Worm (Caenorhabditis elegans): ENCODE measurements around the gene R07E4.3.
A peak's percentile ranks its signal among the peaks of the same experiment; 100 is the strongest.

Gene R07E4.3

DNA sequence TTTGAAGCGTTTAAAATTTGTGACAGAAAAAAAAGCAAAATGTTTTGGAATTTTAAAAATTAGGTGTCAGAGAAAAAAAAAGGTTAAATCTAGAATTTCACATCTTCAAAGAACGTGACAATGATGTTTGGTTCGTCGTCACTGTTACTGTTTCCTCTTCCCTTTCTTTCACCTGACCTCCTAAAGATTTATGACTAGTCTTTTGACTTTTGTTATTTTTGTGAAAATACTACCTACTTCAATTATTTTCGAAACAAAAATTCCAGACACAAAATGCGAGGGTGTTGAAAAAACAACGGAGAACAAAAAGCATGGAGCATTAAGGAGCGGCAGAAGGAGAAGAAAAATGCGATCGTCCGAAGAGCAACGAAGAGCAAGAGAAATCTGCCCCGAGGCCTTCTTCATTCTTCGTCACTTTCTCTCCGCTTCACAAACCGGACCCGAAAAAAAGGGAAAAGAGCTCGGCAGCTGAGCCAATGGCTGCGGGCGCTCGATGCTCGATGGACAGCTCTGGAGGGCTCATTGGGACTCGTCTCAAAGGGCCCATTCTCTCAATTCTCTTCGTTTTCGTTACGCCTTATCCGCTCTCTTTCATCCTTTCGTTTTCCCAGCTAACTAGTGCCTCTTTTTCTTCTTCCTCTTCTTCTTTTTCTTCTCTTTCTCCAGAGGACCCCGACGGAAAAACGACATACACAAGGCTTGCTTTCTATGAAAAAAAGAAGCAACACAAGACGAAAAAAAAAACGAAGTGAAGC is 23.1 kb downstream of the R07E4.3 start:
- TF ChIP-seq tbx-37 (GFP tag; conservative IDR thresholded peaks at IDR 0.05) = no peak
- no peak for TF ChIP-seq ceh-36 (tag; optimal IDR thresholded peaks at IDR 0.05)
- no peak for TF ChIP-seq flt-1 (GFP tag; IDR thresholded peaks at IDR 0.05)
- no peak for TF ChIP-seq tra-4 (tag; optimal IDR thresholded peaks at IDR 0.05)
- peak; percentile 11 for TF ChIP-seq hmg-4 (GFP tag; optimal IDR thresholded peaks at IDR 0.05)
- TF ChIP-seq hnd-1 (tag; optimal IDR thresholded peaks at IDR 0.05) = no peak
- TF ChIP-seq tbx-11 (GFP tag; IDR thresholded peaks at IDR 0.05) = no peak
- TF ChIP-seq sea-1 (GFP tag; conservative IDR thresholded peaks at IDR 0.05) = no peak

DNA sequence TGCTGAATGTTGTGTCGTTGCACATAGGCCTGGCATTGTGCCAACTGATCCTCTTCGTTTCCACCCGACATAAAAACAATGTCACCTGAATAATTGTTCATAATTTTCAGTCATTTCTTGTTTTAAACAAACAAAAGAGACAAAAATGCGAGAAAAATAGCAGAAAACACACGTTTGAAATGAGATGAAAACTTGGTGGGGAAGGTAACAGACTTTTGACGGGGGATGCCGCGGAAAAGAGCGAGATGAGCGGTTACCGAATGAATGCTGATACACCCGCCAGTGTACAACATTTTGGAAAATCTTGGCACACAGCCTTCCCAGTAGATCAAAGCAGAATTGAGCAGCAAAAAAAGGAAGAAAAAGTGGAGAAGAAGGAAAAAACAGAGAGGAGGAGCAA is 24.5 kb downstream of the R07E4.3 start, which contains the start of gene kin-2:
Gene kin-2, minus strand, starts transcription at position 101 of the 400 bp plus-strand sequence.
- no peak for TF ChIP-seq ceh-13 (GFP tag; optimal IDR thresholded peaks at IDR 0.05)
- no peak for TF ChIP-seq hnd-1 (tag; optimal IDR thresholded peaks at IDR 0.05)
- TF ChIP-seq pes-1 (GFP tag; IDR thresholded peaks at IDR 0.05) = no peak
- TF ChIP-seq scrt-1 (GFP tag; IDR thresholded peaks at IDR 0.05) = no peak
- TF ChIP-seq flt-1 (GFP tag; IDR thresholded peaks at IDR 0.05) = no peak
- TF ChIP-seq hmg-4 (GFP tag; optimal IDR thresholded peaks at IDR 0.05) = no peak
- no peak for TF ChIP-seq ama-1 (optimal IDR thresholded peaks at IDR 0.05)
- no peak for TF ChIP-seq F13C5.2 (tag; optimal IDR thresholded peaks at IDR 0.05)
- TF ChIP-seq ceh-36 (tag; optimal IDR thresholded peaks at IDR 0.05) = no peak
- no peak for TF ChIP-seq tra-4 (tag; optimal IDR thresholded peaks at IDR 0.05)
- TF ChIP-seq B0310.2 (tag; optimal IDR thresholded peaks at IDR 0.05) = no peak
- TF ChIP-seq sea-1 (GFP tag; conservative IDR thresholded peaks at IDR 0.05) = no peak
- TF ChIP-seq ets-7 (tag; optimal IDR thresholded peaks at IDR 0.05) = no peak
- TF ChIP-seq hmbx-1 (tag; optimal IDR thresholded peaks at IDR 0.05) = no peak

DNA sequence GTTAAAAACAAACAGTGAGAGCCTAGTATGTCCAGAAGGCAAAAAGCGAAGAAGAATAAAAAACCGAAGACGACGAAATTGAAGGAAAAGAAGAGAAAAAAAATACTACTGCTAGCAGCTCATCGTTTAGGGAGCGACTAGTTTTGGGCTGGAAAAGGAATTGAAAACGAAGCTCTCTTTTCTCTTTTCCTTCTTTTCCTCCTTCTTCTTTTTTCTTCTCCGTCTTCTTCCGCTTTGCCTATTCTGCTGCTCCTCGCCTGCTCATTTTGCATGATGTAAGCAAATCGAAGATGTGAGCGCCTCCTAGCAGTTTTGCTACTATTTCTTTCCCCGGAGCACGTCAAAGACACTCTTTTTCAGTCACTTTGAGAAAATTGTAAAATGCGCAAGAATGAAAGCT is 28.4 kb downstream of the R07E4.3 start:
- TF ChIP-seq tra-4 (tag; optimal IDR thresholded peaks at IDR 0.05) (no peak), hnd-1 (tag; optimal IDR thresholded peaks at IDR 0.05) (no peak), ceh-13 (GFP tag; optimal IDR thresholded peaks at IDR 0.05) (no peak), scrt-1 (GFP tag; IDR thresholded peaks at IDR 0.05) (no peak), flt-1 (GFP tag; IDR thresholded peaks at IDR 0.05) (no peak), ceh-36 (tag; optimal IDR thresholded peaks at IDR 0.05) (no peak), F13C5.2 (tag; optimal IDR thresholded peaks at IDR 0.05) (no peak), pes-1 (GFP tag; IDR thresholded peaks at IDR 0.05) (no peak), ama-1 (optimal IDR thresholded peaks at IDR 0.05) (no peak), B0310.2 (tag; optimal IDR thresholded peaks at IDR 0.05) (no peak), hmbx-1 (tag; optimal IDR thresholded peaks at IDR 0.05) (no peak)

DNA sequence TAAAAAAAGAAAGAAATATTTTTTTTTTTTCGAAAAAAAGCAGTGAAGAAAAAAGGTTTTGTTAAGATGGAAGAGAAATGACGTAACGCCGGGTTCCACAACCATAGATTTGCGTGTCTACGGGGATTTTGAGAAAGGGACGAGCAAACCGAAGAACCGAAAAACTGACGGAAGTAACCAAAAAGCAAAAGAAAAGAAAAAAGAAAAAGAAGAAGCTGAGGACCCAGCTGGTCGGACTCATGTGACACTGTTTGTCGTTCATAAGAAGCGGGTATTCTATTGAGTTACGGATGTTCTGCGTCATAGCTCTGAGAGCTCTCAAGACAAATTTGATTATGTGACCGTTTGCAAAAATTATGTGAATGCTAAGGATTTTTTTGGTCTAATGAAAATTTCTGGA is 29.5 kb downstream of the R07E4.3 start:
- no peak for TF ChIP-seq ets-7 (tag; optimal IDR thresholded peaks at IDR 0.05)
- TF ChIP-seq ama-1 (optimal IDR thresholded peaks at IDR 0.05) = no peak
- TF ChIP-seq hmg-4 (GFP tag; optimal IDR thresholded peaks at IDR 0.05) = no peak
- TF ChIP-seq tbx-11 (GFP tag; IDR thresholded peaks at IDR 0.05) = no peak
- no peak for TF ChIP-seq ceh-13 (GFP tag; optimal IDR thresholded peaks at IDR 0.05)
- no peak for TF ChIP-seq hnd-1 (tag; optimal IDR thresholded peaks at IDR 0.05)
- no peak for TF ChIP-seq flt-1 (GFP tag; IDR thresholded peaks at IDR 0.05)
- no peak for TF ChIP-seq tra-4 (tag; optimal IDR thresholded peaks at IDR 0.05)
- no peak for TF ChIP-seq ceh-36 (tag; optimal IDR thresholded peaks at IDR 0.05)
- no peak for TF ChIP-seq F13C5.2 (tag; optimal IDR thresholded peaks at IDR 0.05)
- no peak for TF ChIP-seq aly-1 (tag; optimal IDR thresholded peaks at IDR 0.05)
- no peak for TF ChIP-seq B0310.2 (tag; optimal IDR thresholded peaks at IDR 0.05)
- no peak for TF ChIP-seq sea-1 (GFP tag; conservative IDR thresholded peaks at IDR 0.05)
- no peak for TF ChIP-seq hmbx-1 (tag; optimal IDR thresholded peaks at IDR 0.05)
- TF ChIP-seq tbx-37 (GFP tag; conservative IDR thresholded peaks at IDR 0.05) = no peak
- no peak for TF ChIP-seq scrt-1 (GFP tag; IDR thresholded peaks at IDR 0.05)
- TF ChIP-seq pes-1 (GFP tag; IDR thresholded peaks at IDR 0.05) = no peak

DNA sequence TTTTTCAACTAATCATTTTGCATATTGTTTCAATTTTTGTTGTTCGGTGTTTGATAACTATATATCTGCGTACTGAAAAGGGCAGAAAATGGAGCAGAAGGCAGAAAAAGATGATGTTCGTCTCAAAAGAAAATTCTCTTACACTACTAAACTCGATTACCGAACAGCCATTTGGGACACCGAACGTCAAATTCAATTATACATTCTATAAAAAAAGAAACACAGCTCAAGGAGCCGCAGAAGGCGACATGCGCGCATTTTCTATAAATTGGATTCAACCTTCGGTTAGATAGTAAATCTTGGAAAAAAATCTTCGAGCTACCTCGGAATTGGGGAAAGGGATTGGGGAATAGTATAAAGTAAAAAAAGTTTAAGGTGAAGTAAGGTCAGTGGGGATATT is 30.0 kb downstream of the R07E4.3 start:
- no peak for TF ChIP-seq sea-1 (GFP tag; conservative IDR thresholded peaks at IDR 0.05)
- TF ChIP-seq scrt-1 (GFP tag; IDR thresholded peaks at IDR 0.05) = no peak
- TF ChIP-seq tbx-37 (GFP tag; conservative IDR thresholded peaks at IDR 0.05) = no peak
- no peak for TF ChIP-seq B0310.2 (tag; optimal IDR thresholded peaks at IDR 0.05)
- no peak for TF ChIP-seq tra-4 (tag; optimal IDR thresholded peaks at IDR 0.05)
- no peak for TF ChIP-seq ets-7 (tag; optimal IDR thresholded peaks at IDR 0.05)
- TF ChIP-seq hnd-1 (tag; optimal IDR thresholded peaks at IDR 0.05) = no peak
- no peak for TF ChIP-seq ceh-36 (tag; optimal IDR thresholded peaks at IDR 0.05)

DNA sequence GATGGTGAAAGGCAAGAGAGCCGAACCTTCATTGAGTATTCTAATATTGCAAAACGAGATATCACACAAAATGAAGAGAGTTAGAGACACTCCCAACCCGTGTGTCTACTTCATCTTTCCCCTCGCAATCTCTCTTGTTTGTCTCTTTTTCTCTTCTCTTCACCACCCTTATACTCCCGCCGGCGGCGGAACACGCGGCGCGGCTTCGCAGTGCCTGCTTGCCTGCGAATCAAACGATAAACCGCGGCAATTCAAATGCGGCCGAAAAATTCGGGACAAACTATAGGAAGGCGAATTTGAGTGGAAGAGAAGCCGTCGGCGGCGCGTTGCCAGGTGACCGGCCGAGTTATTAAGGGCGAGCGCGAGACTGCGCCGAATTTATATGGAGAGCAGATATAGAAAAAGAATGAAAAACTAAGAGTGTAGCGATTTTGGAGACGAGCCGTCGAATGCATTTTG is 31.4 kb downstream of the R07E4.3 start, which contains the start of gene klp-13:
Gene klp-13, plus strand, starts transcription at position 409 of the 459 bp plus-strand sequence.
- TF ChIP-seq flt-1 (GFP tag; IDR thresholded peaks at IDR 0.05) (no peak), F13C5.2 (tag; optimal IDR thresholded peaks at IDR 0.05) (peak; percentile 31), aly-1 (tag; optimal IDR thresholded peaks at IDR 0.05) (peak; percentile 75), hmg-4 (GFP tag; optimal IDR thresholded peaks at IDR 0.05) (peak; percentile 85), tbx-11 (GFP tag; IDR thresholded peaks at IDR 0.05) (peak; percentile 39; the same call in 1 of the 2 replicates), ceh-36 (tag; optimal IDR thresholded peaks at IDR 0.05) (no peak)

DNA sequence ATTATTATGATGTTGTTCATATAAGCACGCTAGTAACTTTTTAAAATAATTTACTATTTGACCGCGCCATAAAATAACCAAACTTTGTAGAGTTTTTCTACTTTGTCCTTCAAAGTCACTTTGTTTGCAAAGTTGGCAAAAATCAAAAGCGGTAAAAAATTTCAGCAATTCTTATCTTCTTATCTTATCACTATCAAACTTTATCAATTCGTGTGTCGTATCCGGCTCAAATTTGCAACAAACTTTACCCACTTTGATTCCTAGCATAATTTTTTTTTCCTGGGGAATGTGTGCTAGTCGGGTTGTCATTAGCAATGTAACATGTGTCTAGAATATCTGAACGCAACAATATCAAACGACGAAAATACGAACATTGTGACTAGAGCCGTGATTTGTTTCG is 32.5 kb downstream of the R07E4.3 start:
- TF ChIP-seq hmbx-1 (tag; optimal IDR thresholded peaks at IDR 0.05) (no peak), flt-1 (GFP tag; IDR thresholded peaks at IDR 0.05) (no peak), ceh-36 (tag; optimal IDR thresholded peaks at IDR 0.05) (no peak), ets-7 (tag; optimal IDR thresholded peaks at IDR 0.05) (no peak), sea-1 (GFP tag; conservative IDR thresholded peaks at IDR 0.05) (no peak), ama-1 (optimal IDR thresholded peaks at IDR 0.05) (no peak), B0310.2 (tag; optimal IDR thresholded peaks at IDR 0.05) (no peak), tra-4 (tag; optimal IDR thresholded peaks at IDR 0.05) (no peak), tbx-11 (GFP tag; IDR thresholded peaks at IDR 0.05) (no peak)

Data from whole organism, early embryonic.